Fruit fly (Drosophila melanogaster): Measurements from ENCODE around the gene Sulf1.

- peak; percentile 99 for TF ChIP-seq CG1620 (GFP tag; optimal IDR thresholded peaks at IDR 0.05)
- peak; percentile 99 for TF ChIP-seq Hr96 (GFP tag; optimal IDR thresholded peaks at IDR 0.05)
- peak; percentile 96 for TF ChIP-seq cic (GFP tag; optimal IDR thresholded peaks at IDR 0.05)
- peak; percentile 99 for TF ChIP-seq CG33017 (tag; optimal IDR thresholded peaks at IDR 0.05)
- TF ChIP-seq toe (GFP tag; optimal IDR thresholded peaks at IDR 0.05) = peak; percentile 97
- TF ChIP-seq CG5204 (GFP tag; optimal IDR thresholded peaks at IDR 0.05) = peak; percentile 99
Observed at dm6 chr3R:16280003-16280998, 59.1 kb downstream of the Sulf1 start.

Data from whole organism, adult.